Fruit fly (Drosophila melanogaster): ENCODE measurements around the gene Galt.

Galt gene

DNA sequence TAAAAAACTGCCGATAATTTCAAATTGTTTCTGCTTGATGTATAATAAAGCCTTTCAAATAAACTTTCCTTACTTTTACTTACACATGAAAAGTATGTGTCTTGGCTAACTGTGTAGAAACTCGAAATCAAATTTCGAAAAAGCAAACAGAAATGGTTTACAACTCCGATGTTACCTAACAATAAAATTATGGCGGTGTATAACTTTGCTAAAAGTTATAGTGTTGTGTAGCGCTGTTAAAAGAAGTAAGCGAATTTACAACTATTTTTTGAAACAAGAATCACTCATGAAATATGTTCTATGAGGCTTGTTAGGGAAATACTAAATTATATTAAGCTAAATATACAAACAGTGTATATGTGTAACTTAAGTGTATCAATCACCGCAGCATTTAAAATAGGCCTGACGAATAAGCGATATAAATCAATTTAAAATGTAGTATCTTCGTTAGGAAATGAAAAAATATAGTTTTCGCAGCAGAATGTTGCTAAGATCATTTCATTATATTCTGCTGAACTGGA, 45.1 kb downstream of the Galt start, which contains the start of gene CG34345 (continued):
- no peak for TF ChIP-seq CG17802 (tag; optimal IDR thresholded peaks at IDR 0.05)
- no peak for TF ChIP-seq CG31388 (GFP tag; optimal IDR thresholded peaks at IDR 0.05)
- no peak for TF ChIP-seq H15 (GFP tag; IDR thresholded peaks at IDR 0.05)
- TF ChIP-seq crc (GFP tag; optimal IDR thresholded peaks at IDR 0.05): no peak
- peak; percentile 75 for TF ChIP-seq CG34224 (GFP tag; IDR thresholded peaks at IDR 0.05; ENCODE audit: partially characterized antibody)
- TF ChIP-seq hb (GFP tag; IDR thresholded peaks at IDR 0.05; ENCODE audit: partially characterized antibody): no peak
- TF ChIP-seq CG6654 (GFP tag; optimal IDR thresholded peaks at IDR 0.05): no peak
- TF ChIP-seq tin (GFP tag; optimal IDR thresholded peaks at IDR 0.05): no peak
- no peak for TF ChIP-seq ERR (GFP tag; optimal IDR thresholded peaks at IDR 0.05)
- peak; percentile 91 for TF ChIP-seq CG10267 (tag; optimal IDR thresholded peaks at IDR 0.05)
- TF ChIP-seq CG11093 (GFP tag; IDR thresholded peaks at IDR 0.05): no peak
- TF ChIP-seq NC2α (GFP tag; optimal IDR thresholded peaks at IDR 0.05): no peak
- TF ChIP-seq CG16779 (GFP tag; IDR thresholded peaks at IDR 0.05): no peak
- TF ChIP-seq sima (GFP tag; optimal IDR thresholded peaks at IDR 0.05): no peak
- peak; percentile 47 for TF ChIP-seq gfzf (GFP tag; optimal IDR thresholded peaks at IDR 0.05)
- TF ChIP-seq CG15696 (tag; optimal IDR thresholded peaks at IDR 0.05): no peak
- peak; percentile 76; the same call in 2 of the 3 replicates for TF ChIP-seq Opbp (GFP tag; IDR thresholded peaks at IDR 0.05; ENCODE audit: partially characterized antibody)
- no peak for TF ChIP-seq eyg (GFP tag; optimal IDR thresholded peaks at IDR 0.05)
- TF ChIP-seq CG12155 (GFP tag; optimal IDR thresholded peaks at IDR 0.05): peak; percentile 4
- peak; percentile 59; the same call in 3 of the 4 replicates for TF ChIP-seq Dll (GFP tag; IDR thresholded peaks at IDR 0.05; ENCODE audit: partially characterized antibody)
- TF ChIP-seq D19B (GFP tag; optimal IDR thresholded peaks at IDR 0.05): no peak
- TF ChIP-seq insv (GFP tag; optimal IDR thresholded peaks at IDR 0.05): peak in 1 of 2 experiments; percentile 8
- TF ChIP-seq CG2129 (GFP tag; IDR thresholded peaks at IDR 0.05; ENCODE audit: partially characterized antibody): no peak
- no peak for TF ChIP-seq CG30431 (GFP tag; optimal IDR thresholded peaks at IDR 0.05)
- TF ChIP-seq chm (GFP tag; IDR thresholded peaks at IDR 0.05): no peak
- TF ChIP-seq pzg (GFP tag; optimal IDR thresholded peaks at IDR 0.05): peak; percentile 43
- TF ChIP-seq Lhr (GFP tag; optimal IDR thresholded peaks at IDR 0.05): peak; percentile 78
- TF ChIP-seq CG11723 (GFP tag; optimal IDR thresholded peaks at IDR 0.05): no peak
- TF ChIP-seq CG3065 (GFP tag; optimal IDR thresholded peaks at IDR 0.05): no peak
- TF ChIP-seq sna (GFP tag; IDR thresholded peaks at IDR 0.05; ENCODE audit: partially characterized antibody): peak; percentile 64
- peak; percentile 4 for TF ChIP-seq CG17829 (tag; optimal IDR thresholded peaks at IDR 0.05)
- TF ChIP-seq ind (GFP tag; optimal IDR thresholded peaks at IDR 0.05): no peak
- peak; percentile 72 for TF ChIP-seq hbn (GFP tag; IDR thresholded peaks at IDR 0.05; ENCODE audit: partially characterized antibody)
- peak; percentile 25 for TF ChIP-seq Hsf (GFP tag; optimal IDR thresholded peaks at IDR 0.05)
- no peak for TF ChIP-seq salm (tag; optimal IDR thresholded peaks at IDR 0.05)
- no peak for TF ChIP-seq Kr (GFP tag; optimal IDR thresholded peaks at IDR 0.05)
- TF ChIP-seq Pdp1 (GFP tag; optimal IDR thresholded peaks at IDR 0.05): peak in 1 of 2 experiments; percentile 97
- peak; percentile 25 for TF ChIP-seq CG30403 (GFP tag; optimal IDR thresholded peaks at IDR 0.05)
- no peak for TF ChIP-seq Hmx (GFP tag; optimal IDR thresholded peaks at IDR 0.05)
- no peak for TF ChIP-seq nau (GFP tag; optimal IDR thresholded peaks at IDR 0.05)
- peak; percentile 90 for TF ChIP-seq Med (GFP tag)
- TF ChIP-seq CG6791 (GFP tag; IDR thresholded peaks at IDR 0.05; ENCODE audit: partially characterized antibody): peak; percentile 81
- TF ChIP-seq Nf-YA (GFP tag; IDR thresholded peaks at IDR 0.05): no peak
- TF ChIP-seq CG33213 (GFP tag; optimal IDR thresholded peaks at IDR 0.05): peak; percentile 40
- TF ChIP-seq Ets65A (GFP tag): peak; percentile 77
- TF ChIP-seq Chrac-16 (GFP tag; optimal IDR thresholded peaks at IDR 0.05): peak; percentile 9
- no peak for TF ChIP-seq sug (tag; optimal IDR thresholded peaks at IDR 0.05)
- no peak for TF ChIP-seq CG14050 (GFP tag; IDR thresholded peaks at IDR 0.05)
- TF ChIP-seq E2f2 (GFP tag; IDR thresholded peaks at IDR 0.05): peak; percentile 60
- TF ChIP-seq CG1792 (GFP tag; optimal IDR thresholded peaks at IDR 0.05): no peak

Measured in whole organism, embryonic.